Fruit fly (Drosophila melanogaster) whole organism, embryonic: ENCODE results near the gene grnd.
A peak's percentile ranks its signal among the peaks of the same experiment; 100 is the strongest.

ENCODE experiments used
- ATbp ChIP-seq: fragments of 200-800 bp; sonication (Bioruptor generic); optimal IDR thresholded peaks from 2 replicates; lab custom pipeline; 2017; ENCODE audit warnings: missing biosample characterization, mild to moderate bottlenecking, missing genetic modification characterization, missing genetic modification reagents
- Adf1 ChIP-seq: fragments of 200-800 bp; sonication (Bioruptor generic); IDR thresholded peaks from 2 replicates; pipeline ENCODE4 v1.3.6; 2022; ENCODE audit warnings: missing biosample characterization, missing genetic modification characterization
- Asciz ChIP-seq: fragments of 200-800 bp; sonication (Bioruptor generic); optimal IDR thresholded peaks from 2 replicates; lab custom pipeline; 2017; ENCODE audit warnings: missing biosample characterization, mild to moderate bottlenecking, missing genetic modification characterization, missing genetic modification reagents
- Blimp-1 ChIP-seq: fragments of 200-800 bp; sonication (Bioruptor generic); optimal IDR thresholded peaks from 3 replicates; lab custom pipeline; 2018; ENCODE audit warnings: missing biosample characterization, missing genetic modification characterization, mild to moderate bottlenecking, moderate library complexity, missing genetic modification reagents
- C15 ChIP-seq: fragments of 200-800 bp; sonication (Bioruptor generic); IDR thresholded peaks from 3 replicates; pipeline ENCODE4 v1.3.6; 2022; ENCODE audit warnings: missing biosample characterization, missing genetic modification characterization
- CG11247 ChIP-seq: fragments of 200-800 bp; sonication (Bioruptor generic); IDR thresholded peaks from 2 replicates; pipeline ENCODE4 v1.3.6; 2022; ENCODE audit warnings: missing biosample characterization, missing genetic modification characterization
- CG11504 ChIP-seq: fragments of 200-800 bp; sonication (Bioruptor generic); optimal IDR thresholded peaks from 3 replicates; lab custom pipeline; 2019; ENCODE audit warnings: missing biosample characterization, mild to moderate bottlenecking, missing genetic modification characterization, moderate library complexity
- CG13894 ChIP-seq: fragments of 200-800 bp; sonication (Bioruptor generic); optimal IDR thresholded peaks from 3 replicates; lab custom pipeline; 2018; ENCODE audit warnings: missing biosample characterization, mild to moderate bottlenecking, missing genetic modification characterization, moderate library complexity
- CG1529 ChIP-seq: fragments of 200-800 bp; sonication (Bioruptor generic); optimal IDR thresholded peaks from 3 replicates; lab custom pipeline; 2018; ENCODE audit warnings: missing biosample characterization, missing genetic modification characterization
- CG15514 ChIP-seq: fragments of 200-800 bp; sonication (Bioruptor generic); optimal IDR thresholded peaks from 3 replicates; lab custom pipeline; 2017; ENCODE audit warnings: missing biosample characterization, missing genetic modification characterization, mild to moderate bottlenecking, moderate library complexity, missing genetic modification reagents
- CG17829 ChIP-seq: fragments of 200-800 bp; optimal IDR thresholded peaks from 2 replicates; lab custom pipeline; 2019; ENCODE audit warnings: missing biosample characterization, mild to moderate bottlenecking, missing genetic modification characterization, moderate library complexity
- CG1832 ChIP-seq: fragments of 200-800 bp; sonication (Bioruptor generic); optimal IDR thresholded peaks from 2 replicates; lab custom pipeline; 2017; ENCODE audit warnings: missing biosample characterization, mild to moderate bottlenecking, missing genetic modification characterization, inconsistent platforms
- CG18599 ChIP-seq: fragments of 200-800 bp; sonication (Bioruptor generic); optimal IDR thresholded peaks from 3 replicates; lab custom pipeline; 2017; ENCODE audit warnings: missing biosample characterization, missing genetic modification characterization, mild to moderate bottlenecking, moderate library complexity, missing genetic modification reagents
- CG2202 ChIP-seq: fragments of 200-800 bp; sonication (Bioruptor generic); optimal IDR thresholded peaks from 2 replicates; lab custom pipeline; 2018; ENCODE audit warnings: missing biosample characterization, mild to moderate bottlenecking, missing genetic modification characterization
- CG3281 ChIP-seq: fragments of 200-800 bp; sonication (Bioruptor generic); optimal IDR thresholded peaks from 3 replicates; lab custom pipeline; 2017; ENCODE audit warnings: missing biosample characterization, mild to moderate bottlenecking, missing genetic modification characterization
- CG33213 ChIP-seq: fragments of 200-800 bp; sonication (Bioruptor generic); optimal IDR thresholded peaks from 3 replicates; lab custom pipeline; 2016; ENCODE audit warnings: missing biosample characterization, missing genetic modification characterization
- CG5180 ChIP-seq: fragments of 200-800 bp; sonication (Bioruptor generic); optimal IDR thresholded peaks from 3 replicates; lab custom pipeline; 2017; ENCODE audit warnings: missing biosample characterization, missing genetic modification characterization, mild to moderate bottlenecking, moderate library complexity, missing genetic modification reagents
- CG6813 ChIP-seq: fragments of 200-800 bp; sonication (Bioruptor generic); optimal IDR thresholded peaks from 2 replicates; lab custom pipeline; 2017; ENCODE audit warnings: missing biosample characterization, missing genetic modification characterization, mild to moderate bottlenecking, moderate library complexity, missing genetic modification reagents
- Ets65A ChIP-seq: fragments of 200-800 bp; sonication (Bioruptor generic); peaks from one replicate; lab custom pipeline; 2016; ENCODE audit warnings: missing biosample characterization, missing genetic modification characterization
- Fer2 ChIP-seq: fragments of 200-800 bp; sonication (Bioruptor generic); optimal IDR thresholded peaks from 2 replicates; lab custom pipeline; 2018; ENCODE audit warnings: missing biosample characterization, mild to moderate bottlenecking, missing genetic modification characterization, moderate library complexity
- HLH3B ChIP-seq: fragments of 200-800 bp; sonication (Bioruptor generic); IDR thresholded peaks from 2 replicates; pipeline ENCODE4 v1.3.6; 2022; ENCODE audit warnings: missing biosample characterization, missing genetic modification characterization
- Hmr ChIP-seq: fragments of 200-800 bp; sonication (Bioruptor generic); optimal IDR thresholded peaks from 3 replicates; lab custom pipeline; 2017; ENCODE audit warnings: mild to moderate bottlenecking, missing biosample characterization, missing genetic modification reagents, missing genetic modification characterization
- Med ChIP-seq: fragments of 200-800 bp; sonication (Bioruptor generic); peaks from one replicate; lab custom pipeline; 2016; ENCODE audit warnings: missing biosample characterization, missing genetic modification characterization, mild to moderate bottlenecking, inconsistent platforms, moderate library complexity
- Rx ChIP-seq: fragments of 200-800 bp; sonication (Bioruptor generic); IDR thresholded peaks from 2 replicates; pipeline ENCODE4 v1.3.6; 2022; ENCODE audit warnings: missing biosample characterization, missing genetic modification characterization
- Six4 ChIP-seq: fragments of 200-800 bp; sonication (Bioruptor generic); optimal IDR thresholded peaks from 2 replicates; lab custom pipeline; 2016; ENCODE audit warnings: missing biosample characterization, missing genetic modification characterization
- ci ChIP-seq: fragments of 200-800 bp; sonication (Bioruptor generic); IDR thresholded peaks from 3 replicates; pipeline ENCODE4 v1.3.6; 2022; ENCODE audit warnings: missing biosample characterization, missing genetic modification characterization
- exex ChIP-seq: fragments of 200-800 bp; sonication (Bioruptor generic); optimal IDR thresholded peaks from 4 replicates; lab custom pipeline; 2018; ENCODE audit warnings: missing biosample characterization, mild to moderate bottlenecking, missing genetic modification characterization, moderate library complexity
- gcm ChIP-seq: fragments of 200-800 bp; sonication (Bioruptor generic); optimal IDR thresholded peaks from 2 replicates; lab custom pipeline; 2019; ENCODE audit warnings: missing biosample characterization, mild to moderate bottlenecking, missing genetic modification characterization, moderate library complexity
- gt ChIP-seq: fragments of 200-800 bp; sonication (Bioruptor generic); IDR thresholded peaks from 2 replicates; pipeline ENCODE4 v1.3.6; 2022; ENCODE audit warnings: missing biosample characterization, missing genetic modification characterization
- lab ChIP-seq: fragments of 200-800 bp; sonication (Bioruptor generic); optimal IDR thresholded peaks from 3 replicates; lab custom pipeline; 2017; ENCODE audit warnings: missing biosample characterization, missing genetic modification characterization, mild to moderate bottlenecking, moderate library complexity, missing genetic modification reagents
- nau ChIP-seq: fragments of 200-800 bp; sonication (Bioruptor generic); optimal IDR thresholded peaks from 3 replicates; lab custom pipeline; 2017; ENCODE audit warnings: missing biosample characterization, mild to moderate bottlenecking, missing genetic modification characterization, missing genetic modification reagents
- pan ChIP-seq, 4 experiments: fragments of >200 bp in 3 of 4; fragments of 200-800 bp in 1 of 4; sonication (Bioruptor generic) in 1 of 4; optimal IDR thresholded peaks in 3 of 4; IDR thresholded peaks in 1 of 4; 2 replicates each; pipeline versions ENCODE4 v1.3.6 to Lab custom; 2017 to 2022; ENCODE audit warnings: missing biosample characterization in 2 of 4, missing genetic modification characterization in 2 of 4, mixed read lengths in 1 of 4
- pfk ChIP-seq: fragments of 200-800 bp; sonication (Bioruptor generic); optimal IDR thresholded peaks from 2 replicates; lab custom pipeline; 2018; ENCODE audit warnings: missing biosample characterization, mild to moderate bottlenecking, missing genetic modification characterization, moderate library complexity
- schlank ChIP-seq: fragments of 200-800 bp; sonication (Bioruptor generic); optimal IDR thresholded peaks from 2 replicates; lab custom pipeline; 2018; ENCODE audit warnings: missing biosample characterization, mild to moderate bottlenecking, missing genetic modification characterization
- sens ChIP-seq: fragments of 200-800 bp; sonication (Bioruptor generic); peaks from one replicate; lab custom pipeline; 2016; ENCODE audit warnings: missing biosample characterization, missing genetic modification characterization
- slp2 ChIP-seq: fragments of 200-800 bp; sonication (Bioruptor generic); optimal IDR thresholded peaks from 2 replicates; lab custom pipeline; 2016; ENCODE audit warnings: missing biosample characterization, missing genetic modification characterization
- twi ChIP-seq: fragments of 200-800 bp; optimal IDR thresholded peaks from 2 replicates; lab custom pipeline; 2019; ENCODE audit warnings: missing biosample characterization, mild to moderate bottlenecking, missing genetic modification characterization, moderate library complexity
- wor ChIP-seq: fragments of 200-800 bp; sonication (Bioruptor generic); IDR thresholded peaks from 2 replicates; pipeline ENCODE4 v1.3.6; 2022; ENCODE audit warnings: missing biosample characterization, missing genetic modification characterization

grnd gene

DNA sequence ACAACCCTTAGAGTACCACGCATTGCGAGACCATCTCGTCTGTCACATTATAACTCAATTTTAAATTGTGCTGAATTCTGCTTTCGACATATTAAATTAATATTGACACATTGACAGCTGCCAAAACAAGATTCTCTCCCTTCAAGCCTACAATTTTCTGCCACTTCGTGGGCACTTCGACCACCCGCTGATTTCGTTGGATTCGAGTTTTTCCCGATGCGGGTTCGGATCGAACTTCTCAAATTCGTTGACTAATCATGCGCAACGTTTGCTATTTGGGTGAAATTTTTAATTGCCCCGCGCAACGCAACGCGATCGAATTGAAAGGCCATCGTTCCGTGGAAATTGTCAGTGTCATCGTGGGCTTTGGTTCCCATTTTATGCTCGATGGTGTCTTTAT, 21.7 kb downstream of the grnd start (continued):
- TF ChIP-seq Med (GFP tag; lab: Kevin White, UChicago) (peak; percentile 47), pfk (GFP tag; lab: Kevin White, UChicago) (no peak), lab (GFP tag; lab: Kevin White, UChicago) (peak; percentile 49), CG11247 (GFP tag; lab: Robert Waterston, UW) (no peak), CG13894 (tag; lab: Kevin White, UChicago) (peak; percentile 42), CG1832 (GFP tag; lab: Kevin White, UChicago) (no peak), pan (optimal IDR thresholded peaks at IDR 0.05; lab: Kevin White, UChicago) (no peak), pan (GFP tag; optimal IDR thresholded peaks at IDR 0.05 in 1 of 2, IDR thresholded peaks at IDR 0.05 in 1 of 2) (no peak), CG3281 (GFP tag; lab: Kevin White, UChicago) (peak; percentile 15), CG11504 (tag; lab: Kevin White, UChicago) (no peak), CG5180 (GFP tag; lab: Kevin White, UChicago) (peak; percentile 20), C15 (GFP tag; lab: Robert Waterston, UW) (no peak), gt (GFP tag; lab: Robert Waterston, UW) (no peak), wor (GFP tag; lab: Robert Waterston, UW) (no peak), Ets65A (GFP tag; lab: Kevin White, UChicago) (peak; percentile 17), slp2 (GFP tag; lab: Kevin White, UChicago) (no peak), CG2202 (tag; lab: Kevin White, UChicago) (no peak), exex (no peak), Six4 (GFP tag; lab: Kevin White, UChicago) (no peak), Hmr (GFP tag; lab: Kevin White, UChicago) (peak; percentile 23), gcm (peak; percentile 77), Rx (GFP tag; lab: Robert Waterston, UW) (no peak), twi (tag; lab: Kevin White, UChicago) (no peak), schlank (tag; lab: Kevin White, UChicago) (peak; percentile 8), CG1529 (GFP tag; lab: Kevin White, UChicago) (no peak), CG17829 (no peak), CG33213 (GFP tag; lab: Kevin White, UChicago) (no peak)

DNA sequence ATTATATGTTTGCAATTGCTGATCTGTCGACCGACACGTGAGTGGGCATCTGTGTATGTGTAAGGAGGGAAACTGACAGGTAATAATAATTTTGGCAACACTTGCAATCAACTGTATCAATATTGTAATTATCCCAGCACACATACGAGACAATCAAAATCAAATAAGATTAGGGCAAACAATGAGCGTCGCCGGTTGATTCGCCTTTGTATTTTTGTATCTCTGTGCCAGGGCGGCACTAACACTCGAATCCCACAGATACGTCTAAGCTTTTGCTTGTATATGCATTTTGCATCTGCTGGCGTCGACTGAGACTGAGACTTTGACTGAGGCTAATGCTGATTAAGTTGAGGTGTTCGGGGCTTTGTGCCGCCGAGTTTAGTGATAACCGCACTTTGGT, 24.0 kb downstream of the grnd start, which contains the start of gene Ugt301D1:
Ugt301D1 (plus strand) TSS at position 380 of the 400 bp plus-strand sequence.
- TF ChIP-seq CG3281 (GFP tag; lab: Kevin White, UChicago) (peak; percentile 31), ATbp (peak; percentile 6), HLH3B (GFP tag; lab: Robert Waterston, UW) (no peak), CG15514 (GFP tag; lab: Kevin White, UChicago) (peak; percentile 28), CG18599 (GFP tag; lab: Kevin White, UChicago) (peak; percentile 39), CG6813 (GFP tag; lab: Kevin White, UChicago) (peak; percentile 16), gcm (no peak), Asciz (peak; percentile 7), Blimp-1 (no peak), Med (GFP tag; lab: Kevin White, UChicago) (peak; percentile 59), CG33213 (GFP tag; lab: Kevin White, UChicago) (no peak), lab (GFP tag; lab: Kevin White, UChicago) (peak; percentile 51), Fer2 (tag; lab: Kevin White, UChicago) (no peak), sens (GFP tag; lab: Kevin White, UChicago) (peak; percentile 47), Adf1 (GFP tag; lab: Robert Waterston, UW) (peak; percentile 15; the same call in 1 of the 2 replicates), nau (GFP tag; lab: Kevin White, UChicago) (peak; percentile 20), ci (GFP tag; lab: Robert Waterston, UW) (0 out of 3 replicates have a peak, but pooled peaks have one; percentile 33)
